Fruit fly (Drosophila melanogaster): ENCODE results near the gene Nost.

dm6 chrX:9046986-9047385 is 17.0 kb downstream of the Nost start:
- TF ChIP-seq Sox102F (GFP tag; optimal IDR thresholded peaks at IDR 0.05) (no peak), Hr4 (GFP tag; optimal IDR thresholded peaks at IDR 0.05) (peak; percentile 69), CG32006 (GFP tag; optimal IDR thresholded peaks at IDR 0.05) (peak; percentile 62), OdsH (GFP tag; optimal IDR thresholded peaks at IDR 0.05) (peak; percentile 55), CG7368 (GFP tag; optimal IDR thresholded peaks at IDR 0.05) (peak; percentile 30), CG8119 (GFP tag; IDR thresholded peaks at IDR 0.05) (peak; percentile 76), Blimp-1 (GFP tag; optimal IDR thresholded peaks at IDR 0.05) (no peak), spab (GFP tag; optimal IDR thresholded peaks at IDR 0.05) (no peak), Gug (GFP tag; IDR thresholded peaks at IDR 0.05) (peak; percentile 75), Met (GFP tag; optimal IDR thresholded peaks at IDR 0.05) (peak; percentile 44), CG11902 (GFP tag; optimal IDR thresholded peaks at IDR 0.05) (peak; percentile 35), CG8632 (GFP tag; optimal IDR thresholded peaks at IDR 0.05) (peak; percentile 3), CG6808 (GFP tag; optimal IDR thresholded peaks at IDR 0.05) (no peak)

Measured in whole organism, prepupa.